Fruit fly (Drosophila melanogaster): Measurements from ENCODE around the gene m.
A peak's percentile ranks its signal among the peaks of the same experiment; 100 is the strongest.

The m gene

dm6 chrX:11715263-11715659, 38.8 kb upstream of the m start, which contains the start of gene Amun (continued):
- TF ChIP-seq wek (GFP tag; optimal IDR thresholded peaks at IDR 0.05) (no peak), Usf (GFP tag; optimal IDR thresholded peaks at IDR 0.05) (no peak), fru (optimal IDR thresholded peaks at IDR 0.05) (no peak), CG17612 (GFP tag; IDR thresholded peaks at IDR 0.05) (no peak; the same call in 1 of the 2 replicates), ara (GFP tag; IDR thresholded peaks at IDR 0.05) (0 out of 2 replicates have a peak, but pooled peaks have one; percentile 12), lilli (GFP tag; optimal IDR thresholded peaks at IDR 0.05) (peak; percentile 51), sc (optimal IDR thresholded peaks at IDR 0.05) (no peak), sc (GFP tag; optimal IDR thresholded peaks at IDR 0.05) (no peak), tap (tag; optimal IDR thresholded peaks at IDR 0.05) (no peak), CG30403 (GFP tag; optimal IDR thresholded peaks at IDR 0.05) (peak; percentile 50), Lim3 (GFP tag; IDR thresholded peaks at IDR 0.05) (no peak), CG11456 (GFP tag; IDR thresholded peaks at IDR 0.05) (peak; percentile 79; the same call in 2 of the 3 replicates), Xrp1 (GFP tag; IDR thresholded peaks at IDR 0.05) (0 out of 2 replicates have a peak, but pooled peaks have one; percentile 29), sisA (GFP tag; IDR thresholded peaks at IDR 0.05) (peak; percentile 5; the same call in 1 of the 2 replicates), CG6813 (GFP tag; optimal IDR thresholded peaks at IDR 0.05) (peak; percentile 44), ERR (GFP tag; optimal IDR thresholded peaks at IDR 0.05) (no peak), E2f2 (GFP tag; IDR thresholded peaks at IDR 0.05) (no peak), Chrac-16 (GFP tag; optimal IDR thresholded peaks at IDR 0.05) (no peak), Hmr (GFP tag; optimal IDR thresholded peaks at IDR 0.05) (peak; percentile 35), CG3281 (GFP tag; optimal IDR thresholded peaks at IDR 0.05) (peak; percentile 36), Sox100B (GFP tag; optimal IDR thresholded peaks at IDR 0.05) (no peak), Taf1 (GFP tag; IDR thresholded peaks at IDR 0.05) (peak; percentile 20; the same call in 1 of the 2 replicates), gfzf (GFP tag; optimal IDR thresholded peaks at IDR 0.05) (no peak), cas (GFP tag; IDR thresholded peaks at IDR 0.05) (0 out of 2 replicates have a peak, but pooled peaks have one; percentile 39), Antp (GFP tag; optimal IDR thresholded peaks at IDR 0.05) (peak; percentile 45), shn (GFP tag; optimal IDR thresholded peaks at IDR 0.05) (peak; percentile 43), CG3838 (GFP tag; optimal IDR thresholded peaks at IDR 0.05) (peak; percentile 9), gt (GFP tag; IDR thresholded peaks at IDR 0.05) (no peak), mld (GFP tag; IDR thresholded peaks at IDR 0.05; ENCODE audit: partially characterized antibody) (no peak), Dek (tag; optimal IDR thresholded peaks at IDR 0.05) (no peak), stc (GFP tag; IDR thresholded peaks at IDR 0.05) (no peak), slp2 (GFP tag; optimal IDR thresholded peaks at IDR 0.05) (peak; percentile 12), Hsf (GFP tag; optimal IDR thresholded peaks at IDR 0.05) (peak; percentile 25), CG6175 (GFP tag; IDR thresholded peaks at IDR 0.05) (no peak), CG6272 (GFP tag; IDR thresholded peaks at IDR 0.05) (0 out of 2 replicates have a peak, but pooled peaks have one; percentile 4), nerfin-1 (tag; optimal IDR thresholded peaks at IDR 0.05) (no peak), aop (GFP tag; IDR thresholded peaks at IDR 0.05) (no peak), Ssrp (tag; optimal IDR thresholded peaks at IDR 0.05) (peak; percentile 21), sens (GFP tag) (peak; percentile 80), Meics (GFP tag; optimal IDR thresholded peaks at IDR 0.05) (no peak), Gug (GFP tag; IDR thresholded peaks at IDR 0.05) (peak; percentile 72; the same call in 3 of the 4 replicates), slbo (GFP tag; IDR thresholded peaks at IDR 0.05) (peak; percentile 81), tup (GFP tag; optimal IDR thresholded peaks at IDR 0.05) (no peak), CG14965 (GFP tag; optimal IDR thresholded peaks at IDR 0.05; ENCODE audit: borderline replicate concordance) (no peak), HLH3B (GFP tag; IDR thresholded peaks at IDR 0.05) (peak; percentile 48; the same call in 1 of the 2 replicates), en (GFP tag; optimal IDR thresholded peaks at IDR 0.05) (peak; percentile 26), NFAT (GFP tag; IDR thresholded peaks at IDR 0.05) (peak; percentile 72), CG7357 (GFP tag; IDR thresholded peaks at IDR 0.05) (no peak), stwl (tag; optimal IDR thresholded peaks at IDR 0.05) (no peak), CG1603 (tag; optimal IDR thresholded peaks at IDR 0.05) (no peak), CG2120 (GFP tag; optimal IDR thresholded peaks at IDR 0.05) (peak; percentile 62), ap (GFP tag; IDR thresholded peaks at IDR 0.05) (no peak), CG10267 (tag; optimal IDR thresholded peaks at IDR 0.05) (no peak)
